Worm (Caenorhabditis elegans): ENCODE results near the gene M163.5.
A peak's percentile ranks its signal among the peaks of the same experiment; 100 is the strongest.

Gene M163.5

DNA sequence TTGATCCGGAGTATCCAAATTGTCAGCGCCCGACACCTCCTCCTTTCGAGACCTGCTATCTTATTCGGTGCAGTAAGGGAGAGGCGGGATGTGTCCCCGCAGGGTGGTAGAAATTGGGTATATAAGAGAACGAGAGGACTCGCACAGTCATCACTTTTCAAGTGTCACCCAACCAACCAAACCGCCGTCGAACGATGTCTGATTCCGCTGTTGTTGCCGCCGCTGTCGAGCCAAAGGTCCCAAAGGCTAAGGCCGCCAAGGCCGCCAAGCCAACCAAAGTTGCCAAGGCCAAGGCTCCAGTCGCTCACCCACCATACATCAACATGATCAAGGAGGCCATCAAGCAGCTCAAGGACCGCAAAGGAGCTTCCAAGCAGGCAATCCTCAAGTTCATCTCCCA lies 16.1 kb downstream of the M163.5 start, which contains the start of gene his-24 (continued):
- TF ChIP-seq nhr-76 (tag; optimal IDR thresholded peaks at IDR 0.05): no peak
- no peak for TF ChIP-seq snpc-4 (tag; optimal IDR thresholded peaks at IDR 0.05)
- TF ChIP-seq tag-97 (GFP tag; IDR thresholded peaks at IDR 0.05): no peak
- TF ChIP-seq nhr-111 (GFP tag; optimal IDR thresholded peaks at IDR 0.05): no peak
- TF ChIP-seq vab-7 (GFP tag; IDR thresholded peaks at IDR 0.05): 0 out of 2 replicates have a peak, but pooled peaks have one; percentile 32
- peak; percentile 66; the same call in 1 of the 2 replicates for TF ChIP-seq dmd-9 (GFP tag; IDR thresholded peaks at IDR 0.05)
- TF ChIP-seq egl-27 (tag; optimal IDR thresholded peaks at IDR 0.05): no peak
- TF ChIP-seq zag-1 (tag; optimal IDR thresholded peaks at IDR 0.05): no peak
- no peak for TF ChIP-seq lir-3 (tag; optimal IDR thresholded peaks at IDR 0.05)
- TF ChIP-seq ceh-82 (tag; optimal IDR thresholded peaks at IDR 0.05): no peak
- TF ChIP-seq ZK337.2 (GFP tag; IDR thresholded peaks at IDR 0.05): no peak
- TF ChIP-seq mes-2 (tag; optimal IDR thresholded peaks at IDR 0.05; ENCODE audit: poor library complexity, severe bottlenecking): peak; percentile 81
- peak; percentile 62; the same call in 1 of the 2 replicates for TF ChIP-seq ctbp-1 (GFP tag; IDR thresholded peaks at IDR 0.05)
- no peak for TF ChIP-seq zfp-2 (tag; optimal IDR thresholded peaks at IDR 0.05)
- TF ChIP-seq mdl-1 (tag; optimal IDR thresholded peaks at IDR 0.05): peak in 1 of 2 experiments; percentile 32
- peak; percentile 56; the same call in 1 of the 2 replicates for TF ChIP-seq egl-43 (GFP tag; IDR thresholded peaks at IDR 0.05)
- no peak for TF ChIP-seq dmd-8 (GFP tag; IDR thresholded peaks at IDR 0.05)
- peak; percentile 70 for TF ChIP-seq pha-4 (GFP tag; IDR thresholded peaks at IDR 0.05)
- no peak for TF ChIP-seq pha-4 (tag; optimal IDR thresholded peaks at IDR 0.05)
- peak; percentile 71 for TF ChIP-seq hlh-30 (tag; optimal IDR thresholded peaks at IDR 0.05; ENCODE audit: insufficient read depth)
- no peak for TF ChIP-seq snpc-1.2 (GFP tag; IDR thresholded peaks at IDR 0.05)
- peak; percentile 61 for TF ChIP-seq dmd-6 (GFP tag; IDR thresholded peaks at IDR 0.05)
- no peak for TF ChIP-seq lin-39 (tag; optimal IDR thresholded peaks at IDR 0.05)
- TF ChIP-seq cey-2 (tag; optimal IDR thresholded peaks at IDR 0.05; ENCODE audit: borderline replicate concordance, insufficient read depth): no peak
- TF ChIP-seq nhr-11 (tag; optimal IDR thresholded peaks at IDR 0.05): peak; percentile 48
- TF ChIP-seq fos-1 (tag; optimal IDR thresholded peaks at IDR 0.05): no peak
- peak; percentile 45 for TF ChIP-seq dpl-1 (GFP tag; optimal IDR thresholded peaks at IDR 0.05)
- peak; percentile 99 for TF ChIP-seq aha-1 (tag)
- no peak for TF ChIP-seq daf-16 (GFP tag; optimal IDR thresholded peaks at IDR 0.05)
- TF ChIP-seq daf-16 (tag; optimal IDR thresholded peaks at IDR 0.05): peak; percentile 29
- no peak for TF ChIP-seq arid-1 (GFP tag; conservative IDR thresholded peaks at IDR 0.05)
- TF ChIP-seq skn-1 (tag; optimal IDR thresholded peaks at IDR 0.05): no peak
- TF ChIP-seq daf-19 (GFP tag; conservative IDR thresholded peaks at IDR 0.05): no peak
- peak; percentile 83 for TF ChIP-seq mep-1 (tag; optimal IDR thresholded peaks at IDR 0.05)
- no peak for TF ChIP-seq F10B5.3 (tag; optimal IDR thresholded peaks at IDR 0.05)
- TF ChIP-seq jun-1 (tag; optimal IDR thresholded peaks at IDR 0.05): no peak
- TF ChIP-seq hif-1 (tag; optimal IDR thresholded peaks at IDR 0.05): peak in 1 of 2 experiments; percentile 51
- TF ChIP-seq lin-38 (GFP tag; IDR thresholded peaks at IDR 0.05): no peak
- peak; percentile 39 for TF ChIP-seq spr-1 (tag; optimal IDR thresholded peaks at IDR 0.05)
- no peak for TF ChIP-seq zfp-3 (GFP tag; conservative IDR thresholded peaks at IDR 0.05)
- no peak for TF ChIP-seq ZK546.5 (tag; optimal IDR thresholded peaks at IDR 0.05)
- TF ChIP-seq F37D6.2 (tag; optimal IDR thresholded peaks at IDR 0.05): peak; percentile 19
- TF ChIP-seq unc-130 (GFP tag; optimal IDR thresholded peaks at IDR 0.05): no peak
- TF ChIP-seq madf-9 (GFP tag; conservative IDR thresholded peaks at IDR 0.05): 0 out of 2 replicates have a peak, but pooled peaks have one; percentile 34
- TF ChIP-seq nhr-25 (tag; optimal IDR thresholded peaks at IDR 0.05; ENCODE audit: borderline replicate concordance, insufficient read depth): peak; percentile 18
- no peak for TF ChIP-seq nhr-237 (tag; optimal IDR thresholded peaks at IDR 0.05)
- no peak for TF ChIP-seq lim-7 (GFP tag; IDR thresholded peaks at IDR 0.05)
- no peak for TF ChIP-seq F44E2.7 (GFP tag; IDR thresholded peaks at IDR 0.05)
- TF ChIP-seq ceh-62 (tag; optimal IDR thresholded peaks at IDR 0.05): no peak
- peak; percentile 56 for TF ChIP-seq nhr-28 (tag; optimal IDR thresholded peaks at IDR 0.05)
- no peak for TF ChIP-seq ceh-28 (tag; optimal IDR thresholded peaks at IDR 0.05)
- no peak for TF ChIP-seq gei-8 (GFP tag; optimal IDR thresholded peaks at IDR 0.05)
